Fruit fly (Drosophila melanogaster): ENCODE data around the gene Pus7.

Gene Pus7

dm6 chr3L:8506975-8507441 lies 2.8 kb upstream of the Pus7 start, which contains the start of gene CG43163 (continued):
- TF ChIP-seq CG9215 (GFP tag; IDR thresholded peaks at IDR 0.05), result peak; percentile 37; the same call in 1 of the 2 replicates
- peak; percentile 36 for TF ChIP-seq CG3281 (GFP tag; optimal IDR thresholded peaks at IDR 0.05)
- TF ChIP-seq Deaf1 (tag; optimal IDR thresholded peaks at IDR 0.05), result peak; percentile 23
- TF ChIP-seq fru (optimal IDR thresholded peaks at IDR 0.05), result no peak
- no peak for TF ChIP-seq ham (GFP tag; IDR thresholded peaks at IDR 0.05)
- TF ChIP-seq Max (GFP tag; optimal IDR thresholded peaks at IDR 0.05), result peak; percentile 56
- TF ChIP-seq tap (tag; optimal IDR thresholded peaks at IDR 0.05), result peak; percentile 54
- TF ChIP-seq D (optimal IDR thresholded peaks at IDR 0.05), result no peak
- peak; percentile 23 for TF ChIP-seq D (GFP tag; optimal IDR thresholded peaks at IDR 0.05)
- TF ChIP-seq row (GFP tag; IDR thresholded peaks at IDR 0.05), result peak; percentile 88
- peak; percentile 68 for TF ChIP-seq Dek (tag; optimal IDR thresholded peaks at IDR 0.05)
- TF ChIP-seq CG13775 (GFP tag; optimal IDR thresholded peaks at IDR 0.05), result peak; percentile 44
- no peak for TF ChIP-seq Antp (GFP tag; optimal IDR thresholded peaks at IDR 0.05)
- peak; percentile 79 for TF ChIP-seq trem (tag; optimal IDR thresholded peaks at IDR 0.05)
- TF ChIP-seq Awh (GFP tag; IDR thresholded peaks at IDR 0.05), result peak; percentile 58
- TF ChIP-seq yki (optimal IDR thresholded peaks at IDR 0.05), result no peak
- TF ChIP-seq stc (GFP tag; IDR thresholded peaks at IDR 0.05), result peak; percentile 70
- peak; percentile 65 for TF ChIP-seq CG7987 (GFP tag; optimal IDR thresholded peaks at IDR 0.05)
- peak; percentile 37; the same call in 1 of the 2 replicates for TF ChIP-seq CG11085 (GFP tag; IDR thresholded peaks at IDR 0.05)
- peak; percentile 28; the same call in 1 of the 3 replicates for TF ChIP-seq B-H1 (GFP tag; IDR thresholded peaks at IDR 0.05)
- TF ChIP-seq CG12299 (tag; optimal IDR thresholded peaks at IDR 0.05), result peak; percentile 23
- TF ChIP-seq pnt (GFP tag; optimal IDR thresholded peaks at IDR 0.05), result no peak
- peak; percentile 68 for TF ChIP-seq CG14710 (tag; optimal IDR thresholded peaks at IDR 0.05)
- peak; percentile 56 for TF ChIP-seq MESR4 (GFP tag; optimal IDR thresholded peaks at IDR 0.05)
- TF ChIP-seq knrl (GFP tag; IDR thresholded peaks at IDR 0.05; ENCODE audit: partially characterized antibody), result peak; percentile 41; the same call in 1 of the 3 replicates
- no peak for TF ChIP-seq seq (GFP tag; IDR thresholded peaks at IDR 0.05)
- peak; percentile 43; the same call in 1 of the 2 replicates for TF ChIP-seq Bgb (GFP tag; IDR thresholded peaks at IDR 0.05; ENCODE audit: partially characterized antibody)
- peak; percentile 99 for TF ChIP-seq CG15479 (GFP tag; optimal IDR thresholded peaks at IDR 0.05)
- TF ChIP-seq vvl (GFP tag; IDR thresholded peaks at IDR 0.05), result peak; percentile 88
- peak; percentile 70 for TF ChIP-seq CG30403 (GFP tag; optimal IDR thresholded peaks at IDR 0.05)
- peak; percentile 55 for TF ChIP-seq D19A (tag; optimal IDR thresholded peaks at IDR 0.05)
- peak; percentile 64; the same call in 2 of the 3 replicates for TF ChIP-seq H15 (GFP tag; IDR thresholded peaks at IDR 0.05)
- TF ChIP-seq Rx (GFP tag; IDR thresholded peaks at IDR 0.05), result peak; percentile 58
- TF ChIP-seq B-H2 (GFP tag; optimal IDR thresholded peaks at IDR 0.05), result peak; percentile 7
- TF ChIP-seq rib (GFP tag; IDR thresholded peaks at IDR 0.05), result peak; percentile 41; the same call in 1 of the 2 replicates
- 0 out of 2 replicates have a peak, but pooled peaks have one; percentile 15 for TF ChIP-seq Dref (GFP tag; IDR thresholded peaks at IDR 0.05)
- TF ChIP-seq Poxn (GFP tag; IDR thresholded peaks at IDR 0.05), result no peak
- no peak for TF ChIP-seq z (GFP tag; IDR thresholded peaks at IDR 0.05)
- TF ChIP-seq CG13287 (GFP tag; IDR thresholded peaks at IDR 0.05; ENCODE audit: partially characterized antibody), result peak; percentile 41; the same call in 1 of the 2 replicates
- no peak for TF ChIP-seq hth (optimal IDR thresholded peaks at IDR 0.05)
- no peak for TF ChIP-seq lov (optimal IDR thresholded peaks at IDR 0.05)
- TF ChIP-seq lov (GFP tag; IDR thresholded peaks at IDR 0.05), result peak; percentile 70; the same call in 1 of the 3 replicates
- peak; percentile 73 for TF ChIP-seq sisA (GFP tag; IDR thresholded peaks at IDR 0.05)
- TF ChIP-seq CG17912 (GFP tag; optimal IDR thresholded peaks at IDR 0.05), result peak; percentile 5
- TF ChIP-seq lilli (GFP tag; optimal IDR thresholded peaks at IDR 0.05), result peak; percentile 76
- TF ChIP-seq Nf-YC (tag; optimal IDR thresholded peaks at IDR 0.05), result peak; percentile 38
- no peak for TF ChIP-seq Fer2 (tag; optimal IDR thresholded peaks at IDR 0.05)
- no peak for TF ChIP-seq so (GFP tag; IDR thresholded peaks at IDR 0.05)
- peak; percentile 60 for TF ChIP-seq zen (tag; optimal IDR thresholded peaks at IDR 0.05)
- TF ChIP-seq CG13296 (GFP tag; optimal IDR thresholded peaks at IDR 0.05), result peak; percentile 53
- no peak for TF ChIP-seq Hmx (GFP tag; optimal IDR thresholded peaks at IDR 0.05)
- peak; percentile 74 for TF ChIP-seq Sox102F (GFP tag; optimal IDR thresholded peaks at IDR 0.05)

All from whole organism, embryonic.